Worm (Caenorhabditis elegans) whole organism, L1 larva: ENCODE results near the gene fip-1.

ENCODE experiments used
- C04F5.9 ChIP-seq: sonication (generic microtip); optimal IDR thresholded peaks from 2 replicates; lab custom pipeline; 2016; ENCODE audit warnings: missing genetic modification characterization, missing compliant biosample characterization
- C16A3.4 ChIP-seq: fragments of 150-350 bp; optimal IDR thresholded peaks from 2 replicates; lab custom pipeline; 2014; ENCODE audit warnings: missing biosample characterization, missing genetic modification characterization
- F16B12.6 ChIP-seq: fragments of 150-350 bp; optimal IDR thresholded peaks from 2 replicates; lab custom pipeline; 2014; ENCODE audit warnings: missing biosample characterization, missing genetic modification characterization
- ama-1 ChIP-seq: fragments of 150-350 bp; optimal IDR thresholded peaks from 2 replicates; lab custom pipeline; 2014
- ceh-63 ChIP-seq: fragments of 200-800 bp; sonication (Bioruptor generic); optimal IDR thresholded peaks from 2 replicates; lab custom pipeline; 2018; ENCODE audit warnings: mild to moderate bottlenecking, missing genetic modification characterization, missing compliant biosample characterization
- ceh-82 ChIP-seq, 3 experiments: fragments of 150-350 bp in 1 of 3; sonication (generic microtip) in 2 of 3; optimal IDR thresholded peaks; 2 replicates each; lab custom pipeline; 2014 to 2017; ENCODE audit warnings: missing biosample characterization in 3 of 3, missing genetic modification characterization in 3 of 3
- ceh-90 ChIP-seq: sonication (generic microtip); optimal IDR thresholded peaks from 2 replicates; lab custom pipeline; 2016; ENCODE audit warnings: missing genetic modification characterization, missing compliant biosample characterization
- efl-1 ChIP-seq, 4 experiments: fragments of 150-350 bp; optimal IDR thresholded peaks in 3 of 4; peaks in 1 of 4; 1 replicate in 1 of 4; 2 replicates in 3 of 4; lab custom pipeline; 2014; ENCODE audit warnings: missing biosample characterization in 2 of 4, missing genetic modification characterization in 2 of 4, missing genetic modification reagents in 2 of 4
- egl-27 ChIP-seq, 2 experiments: fragments of 150-350 bp in 1 of 2; sonication (generic microtip); optimal IDR thresholded peaks; 3 replicates each; lab custom pipeline; 2017 to 2018; ENCODE audit warnings: missing biosample characterization in 2 of 2, missing genetic modification characterization in 2 of 2, missing genetic modification reagents in 2 of 2
- elt-2 ChIP-seq: sonication (generic microtip); optimal IDR thresholded peaks from 2 replicates; lab custom pipeline; 2016; ENCODE audit warnings: missing genetic modification characterization, mild to moderate bottlenecking, inconsistent platforms, missing compliant biosample characterization, missing genetic modification reagents
- fkh-10 ChIP-seq: sonication (generic microtip); optimal IDR thresholded peaks from 2 replicates; lab custom pipeline; 2017; ENCODE audit warnings: missing biosample characterization, missing genetic modification reagents, missing genetic modification characterization
- fkh-4 ChIP-seq: sonication (generic microtip); optimal IDR thresholded peaks from 2 replicates; lab custom pipeline; 2016; ENCODE audit warnings: missing compliant biosample characterization, missing genetic modification characterization, borderline replicate concordance
- fos-1 ChIP-seq: fragments of 150-350 bp; optimal IDR thresholded peaks from 2 replicates; lab custom pipeline; 2014; ENCODE audit warnings: missing biosample characterization, missing genetic modification characterization
- hlh-4 ChIP-seq: sonication (generic microtip); optimal IDR thresholded peaks from 2 replicates; lab custom pipeline; 2016; ENCODE audit warnings: mild to moderate bottlenecking, missing genetic modification characterization, missing compliant biosample characterization
- hpl-2 ChIP-seq: fragments of 150-350 bp; optimal IDR thresholded peaks from 2 replicates; lab custom pipeline; 2014; ENCODE audit warnings: missing biosample characterization, missing genetic modification reagents, missing genetic modification characterization
- lin-13 ChIP-seq: fragments of 150-350 bp; optimal IDR thresholded peaks from 2 replicates; lab custom pipeline; 2014; ENCODE audit warnings: missing biosample characterization, missing genetic modification reagents, missing genetic modification characterization
- lin-14 ChIP-seq: fragments of 200-800 bp; sonication (Bioruptor generic); optimal IDR thresholded peaks from 2 replicates; lab custom pipeline; 2018; ENCODE audit warnings: mild to moderate bottlenecking, missing genetic modification characterization, moderate library complexity, missing compliant biosample characterization
- lsy-2 ChIP-seq, 2 experiments: fragments of 150-350 bp; optimal IDR thresholded peaks; 2 replicates each; lab custom pipeline; 2014; ENCODE audit warnings: missing biosample characterization in 2 of 2, missing genetic modification characterization in 2 of 2
- mdl-1 ChIP-seq, 2 experiments: fragments of 150-350 bp; optimal IDR thresholded peaks; 2 replicates each; lab custom pipeline; 2014 to 2017; ENCODE audit warnings: missing biosample characterization in 2 of 2, missing genetic modification characterization in 2 of 2, inconsistent platforms in 1 of 2
- mep-1 ChIP-seq: fragments of 150-350 bp; optimal IDR thresholded peaks from 2 replicates; lab custom pipeline; 2014; ENCODE audit warnings: missing biosample characterization, missing genetic modification characterization
- nhr-11 ChIP-seq: fragments of 150-350 bp; optimal IDR thresholded peaks from 2 replicates; lab custom pipeline; 2014; ENCODE audit warnings: missing biosample characterization, missing genetic modification characterization
- nhr-12 ChIP-seq: sonication (generic microtip); optimal IDR thresholded peaks from 2 replicates; lab custom pipeline; 2017; ENCODE audit warnings: missing biosample characterization, missing genetic modification characterization
- nhr-237 ChIP-seq: fragments of 150-350 bp; optimal IDR thresholded peaks from 2 replicates; lab custom pipeline; 2014; ENCODE audit warnings: missing biosample characterization, missing genetic modification characterization
- nhr-28 ChIP-seq: fragments of 150-350 bp; optimal IDR thresholded peaks from 2 replicates; lab custom pipeline; 2014; ENCODE audit warnings: missing biosample characterization, missing genetic modification characterization
- nhr-47 ChIP-seq: sonication (generic microtip); optimal IDR thresholded peaks from 2 replicates; lab custom pipeline; 2016; ENCODE audit warnings: mild to moderate bottlenecking, missing genetic modification characterization, moderate library complexity, missing compliant biosample characterization
- nhr-71 ChIP-seq: sonication (generic microtip); optimal IDR thresholded peaks from 2 replicates; lab custom pipeline; 2016; ENCODE audit warnings: mild to moderate bottlenecking, missing genetic modification characterization, moderate library complexity, missing compliant biosample characterization
- nhr-76 ChIP-seq: sonication (generic microtip); optimal IDR thresholded peaks from 2 replicates; lab custom pipeline; 2017; ENCODE audit warnings: missing biosample characterization, missing genetic modification characterization
- nhr-77 ChIP-seq: fragments of 150-350 bp; optimal IDR thresholded peaks from 2 replicates; lab custom pipeline; 2014; ENCODE audit warnings: missing biosample characterization, missing genetic modification characterization
- nhr-84 ChIP-seq: sonication (generic microtip); optimal IDR thresholded peaks from 2 replicates; lab custom pipeline; 2017; ENCODE audit warnings: missing biosample characterization, missing genetic modification characterization
- pax-3 ChIP-seq: fragments of 200-800 bp; sonication (Bioruptor generic); optimal IDR thresholded peaks from 2 replicates; lab custom pipeline; 2018; ENCODE audit warnings: mild to moderate bottlenecking, missing genetic modification characterization, moderate library complexity, missing compliant biosample characterization
- pqm-1 ChIP-seq: sonication (generic microtip); optimal IDR thresholded peaks from 3 replicates; lab custom pipeline; 2017; ENCODE audit warnings: missing biosample characterization, missing genetic modification characterization
- rnt-1 ChIP-seq: sonication (generic microtip); optimal IDR thresholded peaks from 2 replicates; lab custom pipeline; 2016; ENCODE audit warnings: mild to moderate bottlenecking, missing genetic modification characterization, moderate library complexity, missing compliant biosample characterization
- snpc-4 ChIP-seq: fragments of 150-350 bp; optimal IDR thresholded peaks from 2 replicates; lab custom pipeline; 2014; ENCODE audit warnings: missing biosample characterization, missing genetic modification characterization
- snu-23 ChIP-seq: sonication (generic microtip); optimal IDR thresholded peaks from 2 replicates; lab custom pipeline; 2016; ENCODE audit warnings: missing genetic modification characterization, missing compliant biosample characterization
- sptf-1 ChIP-seq: fragments of 150-350 bp; optimal IDR thresholded peaks from 2 replicates; lab custom pipeline; 2014; ENCODE audit warnings: missing biosample characterization, missing genetic modification characterization
- swsn-7 ChIP-seq: sonication (generic microtip); optimal IDR thresholded peaks from 2 replicates; lab custom pipeline; 2016; ENCODE audit warnings: missing genetic modification characterization, missing compliant biosample characterization
- tbx-2 ChIP-seq: sonication (generic microtip); optimal IDR thresholded peaks from 2 replicates; lab custom pipeline; 2016; ENCODE audit warnings: missing genetic modification characterization, missing compliant biosample characterization
- tlp-1 ChIP-seq: fragments of 150-350 bp; optimal IDR thresholded peaks from 2 replicates; lab custom pipeline; 2014; ENCODE audit warnings: missing biosample characterization, missing genetic modification characterization
- unc-86 ChIP-seq: sonication (generic microtip); optimal IDR thresholded peaks from 2 replicates; lab custom pipeline; 2016; ENCODE audit warnings: missing genetic modification characterization, missing compliant biosample characterization
- xbp-1 ChIP-seq: sonication (generic microtip); optimal IDR thresholded peaks from 2 replicates; lab custom pipeline; 2016; ENCODE audit warnings: missing genetic modification characterization, missing compliant biosample characterization
- ztf-11 ChIP-seq, 2 experiments: sonication (generic microtip); optimal IDR thresholded peaks; 2 replicates each; lab custom pipeline; 2016 to 2017; ENCODE audit warnings: missing genetic modification characterization in 2 of 2, missing biosample characterization in 1 of 2, missing compliant biosample characterization in 1 of 2

Gene fip-1

ce11 chrIII:8636803-8637202, 2.7 kb upstream of the fip-1 start:
- TF ChIP-seq hpl-2 (no peak), swsn-7 (tag; lab: Kevin White, UChicago) (no peak), fos-1 (tag; lab: Kevin White, UChicago) (no peak), nhr-76 (tag; lab: Kevin White, UChicago) (no peak), nhr-28 (no peak), tbx-2 (no peak), nhr-237 (tag; lab: Kevin White, UChicago) (no peak), nhr-71 (tag; lab: Kevin White, UChicago) (peak; percentile 42), rnt-1 (peak; percentile 61), nhr-47 (no peak), nhr-11 (tag; lab: Kevin White, UChicago) (no peak), mdl-1 (tag; optimal IDR thresholded peaks at IDR 0.05; lab: Kevin White, UChicago) (no peak), lin-14 (peak; percentile 73), ceh-90 (tag; lab: Kevin White, UChicago) (no peak), ztf-11 (tag; optimal IDR thresholded peaks at IDR 0.05; lab: Kevin White, UChicago) (no peak), pax-3 (no peak), C04F5.9 (no peak), C16A3.4 (tag; lab: Kevin White, UChicago) (no peak), nhr-77 (tag; lab: Kevin White, UChicago) (no peak), lsy-2 (tag; optimal IDR thresholded peaks at IDR 0.05; lab: Kevin White, UChicago) (peak in 1 of 2 experiments; percentile 46), ceh-82 (tag; optimal IDR thresholded peaks at IDR 0.05; lab: Kevin White, UChicago) (no peak), egl-27 (tag; optimal IDR thresholded peaks at IDR 0.05; lab: Kevin White, UChicago) (no peak)

DNA sequence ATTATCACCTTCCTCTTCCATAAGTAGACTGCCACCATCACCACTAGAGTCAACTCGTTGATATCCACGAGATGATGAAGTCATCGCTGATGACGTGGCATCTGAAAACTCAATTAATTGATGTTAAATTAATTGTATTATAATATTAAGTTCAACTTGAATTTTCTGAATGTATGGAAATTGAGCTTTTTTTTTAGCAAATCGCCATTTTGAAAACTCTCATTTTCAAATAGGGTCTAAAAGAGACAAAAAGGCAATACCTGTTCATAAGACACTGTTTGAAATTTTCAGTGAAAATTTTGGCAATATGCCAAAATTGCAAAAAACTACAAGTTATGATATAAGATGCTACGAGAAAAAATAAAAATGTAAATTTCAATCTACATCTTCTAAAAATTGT, 4.1 kb downstream of the fip-1 start, which contains the start of gene twk-7:
Gene twk-7, minus strand, starts transcription at position 101 of the 400 bp plus-strand sequence.
- no peak for TF ChIP-seq mep-1 (tag; lab: Kevin White, UChicago)
- no peak for TF ChIP-seq fkh-4 (tag; lab: Kevin White, UChicago)
- no peak for TF ChIP-seq hlh-4
- no peak for TF ChIP-seq nhr-84 (tag; lab: Kevin White, UChicago)
- no peak for TF ChIP-seq xbp-1
- no peak for TF ChIP-seq ceh-90 (tag; lab: Kevin White, UChicago)
- no peak for TF ChIP-seq elt-2
- no peak for TF ChIP-seq nhr-47
- no peak for TF ChIP-seq nhr-11 (tag; lab: Kevin White, UChicago)
- TF ChIP-seq F16B12.6 (tag; lab: Kevin White, UChicago): no peak
- TF ChIP-seq tlp-1: no peak
- TF ChIP-seq snu-23 (GFP tag; lab: Kevin White, UChicago): no peak
- no peak for TF ChIP-seq nhr-28
- TF ChIP-seq nhr-237 (tag; lab: Kevin White, UChicago): no peak
- no peak for TF ChIP-seq lin-13 (GFP tag; lab: Kevin White, UChicago)
- no peak for TF ChIP-seq hpl-2
- TF ChIP-seq swsn-7 (tag; lab: Kevin White, UChicago): no peak
- no peak for TF ChIP-seq snpc-4 (tag; lab: Kevin White, UChicago)
- TF ChIP-seq pax-3: no peak
- TF ChIP-seq fkh-10: no peak

DNA sequence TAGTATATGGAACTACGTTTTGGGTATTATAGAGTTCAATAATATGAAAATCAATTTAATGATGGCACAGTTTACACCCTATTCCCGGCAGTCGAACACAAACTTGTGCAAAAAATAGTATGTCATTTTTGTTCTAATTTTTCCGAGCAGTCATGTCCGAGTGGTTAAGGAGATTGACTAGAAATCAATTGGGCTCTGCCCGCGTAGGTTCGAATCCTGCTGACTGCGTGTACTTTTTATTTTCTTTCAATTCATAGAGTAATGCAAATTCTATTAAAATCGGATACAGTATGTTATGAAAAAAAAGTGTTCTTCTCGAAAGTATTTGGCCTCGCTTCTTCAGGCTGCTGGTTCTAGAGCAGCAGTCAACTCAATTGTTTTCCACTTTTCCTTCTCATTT, 6.5 kb downstream of the fip-1 start:
- TF ChIP-seq nhr-28 (no peak), efl-1 (optimal IDR thresholded peaks at IDR 0.05; lab: Kevin White, UChicago) (no peak), efl-1 (GFP tag; optimal IDR thresholded peaks at IDR 0.05 in 1 of 2; lab: Kevin White, UChicago) (peak in 1 of 2 experiments; percentile 46), pqm-1 (tag; lab: Kevin White, UChicago) (no peak)

DNA sequence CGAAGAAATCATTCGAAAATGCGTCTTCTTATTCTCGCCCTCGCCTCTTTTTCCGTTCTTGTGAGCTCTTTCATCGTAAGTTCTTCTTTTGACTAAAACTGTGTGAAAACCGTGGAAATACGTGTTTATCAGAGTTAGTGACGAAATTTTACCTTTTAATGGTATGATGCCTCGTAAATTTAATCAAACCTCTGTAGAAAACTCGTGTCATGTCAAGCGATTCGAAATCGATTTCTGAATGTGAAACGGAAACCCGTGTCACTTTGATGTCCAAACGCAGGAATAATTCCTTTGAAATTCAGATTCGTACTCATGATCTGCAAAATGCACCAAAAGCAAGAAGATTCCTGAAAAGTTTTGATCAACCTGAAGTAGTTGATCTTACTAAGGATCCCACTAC, 9.0 kb downstream of the fip-1 start, which contains the start of gene F22B7.3:
Gene F22B7.3, plus strand, starts transcription at position 301 of the 400 bp plus-strand sequence.
- TF ChIP-seq nhr-77 (tag; lab: Kevin White, UChicago) (no peak), nhr-76 (tag; lab: Kevin White, UChicago) (no peak), hpl-2 (no peak), nhr-71 (tag; lab: Kevin White, UChicago) (no peak), sptf-1 (no peak), F16B12.6 (tag; lab: Kevin White, UChicago) (no peak), ceh-63 (GFP tag; lab: Kevin White, UChicago) (no peak), ceh-90 (tag; lab: Kevin White, UChicago) (no peak), ama-1 (lab: Kevin White, UChicago) (no peak), unc-86 (tag; lab: Kevin White, UChicago) (no peak), fos-1 (tag; lab: Kevin White, UChicago) (no peak), nhr-12 (tag; lab: Kevin White, UChicago) (no peak)
